Worm (Caenorhabditis elegans): ENCODE measurements around the gene clec-176.

DNA sequence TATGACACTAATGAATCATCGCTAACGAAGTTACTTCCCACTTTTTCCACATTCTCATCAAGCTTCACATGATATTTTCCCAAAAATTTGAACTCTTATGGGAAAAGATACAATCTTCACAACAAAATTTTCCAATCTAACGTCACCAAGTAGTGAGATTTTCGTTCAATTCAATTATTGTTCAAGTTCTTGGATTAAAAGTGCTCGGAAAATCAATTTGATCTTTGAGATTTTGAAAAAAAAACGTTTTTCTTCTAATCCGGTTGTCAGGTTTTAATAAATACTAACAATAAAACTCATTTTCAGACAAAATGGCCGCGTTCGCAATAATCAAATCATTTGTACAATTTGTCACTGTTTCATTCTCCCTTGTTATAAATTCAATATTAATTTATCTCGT, 49.7 kb upstream of the clec-176 start, which contains the start of gene str-153:
- no peak for TF ChIP-seq pqm-1 (tag; optimal IDR thresholded peaks at IDR 0.05)
- TF ChIP-seq nhr-11 (tag; optimal IDR thresholded peaks at IDR 0.05) = no peak
- TF ChIP-seq ama-1 (optimal IDR thresholded peaks at IDR 0.05) = no peak
- TF ChIP-seq nhr-76 (tag; optimal IDR thresholded peaks at IDR 0.05) = no peak
- TF ChIP-seq F44E2.7 (GFP tag; IDR thresholded peaks at IDR 0.05) = no peak
- no peak for TF ChIP-seq mdt-29 (GFP tag; IDR thresholded peaks at IDR 0.05)
- TF ChIP-seq nhr-237 (tag; optimal IDR thresholded peaks at IDR 0.05) = no peak
- no peak for TF ChIP-seq ceh-82 (tag; optimal IDR thresholded peaks at IDR 0.05)

Data from whole organism, L4 larva.